Worm (Caenorhabditis elegans) whole organism, L1 larva: ENCODE data around the gene cyp-13A4.

Experiments
- C04F5.9 ChIP-seq: sonication (generic microtip); optimal IDR thresholded peaks from 2 replicates; lab custom pipeline; 2016; ENCODE audit warnings: missing genetic modification characterization, missing compliant biosample characterization
- C34B4.2 ChIP-seq: sonication (generic microtip); optimal IDR thresholded peaks from 2 replicates; lab custom pipeline; 2017; ENCODE audit warnings: mild to moderate bottlenecking, missing genetic modification characterization, missing compliant biosample characterization
- Y116A8C.19 ChIP-seq: sonication (generic microtip); optimal IDR thresholded peaks from 2 replicates; lab custom pipeline; 2016; ENCODE audit warnings: missing compliant biosample characterization, missing genetic modification characterization, borderline replicate concordance
- aha-1 ChIP-seq: fragments of 150-350 bp; optimal IDR thresholded peaks from 2 replicates; lab custom pipeline; 2014; ENCODE audit warnings: missing biosample characterization, missing genetic modification characterization
- aly-2 ChIP-seq: fragments of 150-350 bp; optimal IDR thresholded peaks from 2 replicates; lab custom pipeline; 2014; ENCODE audit warnings: missing biosample characterization, missing genetic modification characterization
- ama-1 ChIP-seq: fragments of 150-350 bp; optimal IDR thresholded peaks from 2 replicates; lab custom pipeline; 2014
- blmp-1 ChIP-seq: fragments of 150-350 bp; optimal IDR thresholded peaks from 2 replicates; lab custom pipeline; 2014; ENCODE audit warnings: missing biosample characterization, missing genetic modification characterization
- ceh-63 ChIP-seq: fragments of 200-800 bp; sonication (Bioruptor generic); optimal IDR thresholded peaks from 2 replicates; lab custom pipeline; 2018; ENCODE audit warnings: mild to moderate bottlenecking, missing genetic modification characterization, missing compliant biosample characterization
- ceh-88 ChIP-seq: fragments of 200-800 bp; sonication (Bioruptor generic); IDR thresholded peaks from 2 replicates; pipeline ENCODE4 v1.3.6; 2022; ENCODE audit warnings: missing genetic modification characterization, missing compliant biosample characterization
- efl-1 ChIP-seq, 4 experiments: fragments of 150-350 bp; optimal IDR thresholded peaks in 3 of 4; peaks in 1 of 4; 1 replicate in 1 of 4; 2 replicates in 3 of 4; lab custom pipeline; 2014; ENCODE audit warnings: missing biosample characterization in 2 of 4, missing genetic modification characterization in 2 of 4, missing genetic modification reagents in 2 of 4
- efl-3 ChIP-seq: fragments of 200-800 bp; sonication (Bioruptor generic); optimal IDR thresholded peaks from 2 replicates; lab custom pipeline; 2018; ENCODE audit warnings: mild to moderate bottlenecking, missing genetic modification characterization, missing compliant biosample characterization
- elt-2 ChIP-seq: sonication (generic microtip); optimal IDR thresholded peaks from 2 replicates; lab custom pipeline; 2016; ENCODE audit warnings: missing genetic modification characterization, mild to moderate bottlenecking, inconsistent platforms, missing compliant biosample characterization, missing genetic modification reagents
- elt-3 ChIP-seq, 6 experiments: fragments of 150-350 bp in 1 of 6; sonication (generic microtip); optimal IDR thresholded peaks; 2 replicates each; lab custom pipeline; 2017 to 2018; ENCODE audit warnings: missing biosample characterization in 6 of 6, missing genetic modification characterization in 6 of 6, inconsistent platforms in 1 of 6
- ets-5 ChIP-seq: fragments of 200-800 bp; sonication (Bioruptor generic); IDR thresholded peaks from 2 replicates; pipeline ENCODE4 v1.3.6; 2022; ENCODE audit warnings: missing genetic modification characterization, missing compliant biosample characterization
- fkh-10 ChIP-seq: sonication (generic microtip); optimal IDR thresholded peaks from 2 replicates; lab custom pipeline; 2017; ENCODE audit warnings: missing biosample characterization, missing genetic modification reagents, missing genetic modification characterization
- fos-1 ChIP-seq: fragments of 150-350 bp; optimal IDR thresholded peaks from 2 replicates; lab custom pipeline; 2014; ENCODE audit warnings: missing biosample characterization, missing genetic modification characterization
- grh-1 ChIP-seq: fragments of 200-800 bp; sonication (Bioruptor generic); IDR thresholded peaks from 2 replicates; pipeline ENCODE4 v1.3.6; 2022; ENCODE audit warnings: missing genetic modification reagents, missing genetic modification characterization, missing compliant biosample characterization
- hlh-17 ChIP-seq: fragments of 200-800 bp; sonication (Bioruptor generic); optimal IDR thresholded peaks from 2 replicates; lab custom pipeline; 2018; ENCODE audit warnings: missing genetic modification characterization, mild to moderate bottlenecking, missing compliant biosample characterization, moderate library complexity, borderline replicate concordance
- hlh-4 ChIP-seq: sonication (generic microtip); optimal IDR thresholded peaks from 2 replicates; lab custom pipeline; 2016; ENCODE audit warnings: mild to moderate bottlenecking, missing genetic modification characterization, missing compliant biosample characterization
- hpl-2 ChIP-seq: fragments of 150-350 bp; optimal IDR thresholded peaks from 2 replicates; lab custom pipeline; 2014; ENCODE audit warnings: missing biosample characterization, missing genetic modification reagents, missing genetic modification characterization
- irx-1 ChIP-seq: sonication (generic microtip); optimal IDR thresholded peaks from 2 replicates; lab custom pipeline; 2016; ENCODE audit warnings: missing genetic modification characterization, missing compliant biosample characterization
- isw-1 ChIP-seq: fragments of 200-800 bp; sonication (Bioruptor generic); IDR thresholded peaks from 2 replicates; pipeline ENCODE4 v1.3.6; 2022; ENCODE audit warnings: missing genetic modification characterization, missing compliant biosample characterization
- lin-13 ChIP-seq: fragments of 150-350 bp; optimal IDR thresholded peaks from 2 replicates; lab custom pipeline; 2014; ENCODE audit warnings: missing biosample characterization, missing genetic modification reagents, missing genetic modification characterization
- lin-14 ChIP-seq: fragments of 200-800 bp; sonication (Bioruptor generic); optimal IDR thresholded peaks from 2 replicates; lab custom pipeline; 2018; ENCODE audit warnings: mild to moderate bottlenecking, missing genetic modification characterization, moderate library complexity, missing compliant biosample characterization
- lin-15B ChIP-seq: fragments of 150-350 bp; sonication (generic microtip); optimal IDR thresholded peaks from 3 replicates; lab custom pipeline; 2014; ENCODE audit warnings: missing biosample characterization, missing genetic modification characterization
- lin-35 ChIP-seq, 2 experiments: fragments of 150-350 bp; optimal IDR thresholded peaks; 2 replicates each; lab custom pipeline; 2014; ENCODE audit warnings: missing biosample characterization in 2 of 2, missing genetic modification characterization in 2 of 2, missing genetic modification reagents in 2 of 2
- lin-39 ChIP-seq: fragments of 150-350 bp; optimal IDR thresholded peaks from 2 replicates; lab custom pipeline; 2014; ENCODE audit warnings: missing biosample characterization, missing genetic modification reagents, missing genetic modification characterization
- lir-3 ChIP-seq: sonication (generic microtip); optimal IDR thresholded peaks from 2 replicates; lab custom pipeline; 2016; ENCODE audit warnings: mild to moderate bottlenecking, missing genetic modification characterization, moderate library complexity, missing compliant biosample characterization; ENCODE audit not compliant: poor library complexity
- lsy-2 ChIP-seq, 2 experiments: fragments of 150-350 bp; optimal IDR thresholded peaks; 2 replicates each; lab custom pipeline; 2014; ENCODE audit warnings: missing biosample characterization in 2 of 2, missing genetic modification characterization in 2 of 2
- mab-9 ChIP-seq: fragments of 200-800 bp; sonication (Bioruptor generic); IDR thresholded peaks from 2 replicates; pipeline ENCODE4 v1.3.6; 2022; ENCODE audit warnings: missing genetic modification reagents, missing genetic modification characterization, missing compliant biosample characterization
- mef-2 ChIP-seq: fragments of 150-350 bp; optimal IDR thresholded peaks from 2 replicates; lab custom pipeline; 2014; ENCODE audit warnings: missing biosample characterization, missing genetic modification characterization
- mep-1 ChIP-seq: fragments of 150-350 bp; optimal IDR thresholded peaks from 2 replicates; lab custom pipeline; 2014; ENCODE audit warnings: missing biosample characterization, missing genetic modification characterization
- nhr-12 ChIP-seq: sonication (generic microtip); optimal IDR thresholded peaks from 2 replicates; lab custom pipeline; 2017; ENCODE audit warnings: missing biosample characterization, missing genetic modification characterization
- nhr-19 ChIP-seq: fragments of 200-800 bp; sonication (Bioruptor generic); conservative IDR thresholded peaks from 2 replicates; pipeline ENCODE4 v1.3.6; 2022; ENCODE audit warnings: missing genetic modification characterization, missing compliant biosample characterization
- nhr-20 ChIP-seq: sonication (generic microtip); optimal IDR thresholded peaks from 2 replicates; lab custom pipeline; 2016; ENCODE audit warnings: mild to moderate bottlenecking, missing genetic modification characterization, missing compliant biosample characterization
- nhr-237 ChIP-seq: fragments of 150-350 bp; optimal IDR thresholded peaks from 2 replicates; lab custom pipeline; 2014; ENCODE audit warnings: missing biosample characterization, missing genetic modification characterization
- nhr-47 ChIP-seq: sonication (generic microtip); optimal IDR thresholded peaks from 2 replicates; lab custom pipeline; 2016; ENCODE audit warnings: mild to moderate bottlenecking, missing genetic modification characterization, moderate library complexity, missing compliant biosample characterization
- nhr-71 ChIP-seq: sonication (generic microtip); optimal IDR thresholded peaks from 2 replicates; lab custom pipeline; 2016; ENCODE audit warnings: mild to moderate bottlenecking, missing genetic modification characterization, moderate library complexity, missing compliant biosample characterization
- nhr-76 ChIP-seq: sonication (generic microtip); optimal IDR thresholded peaks from 2 replicates; lab custom pipeline; 2017; ENCODE audit warnings: missing biosample characterization, missing genetic modification characterization
- nhr-77 ChIP-seq: fragments of 150-350 bp; optimal IDR thresholded peaks from 2 replicates; lab custom pipeline; 2014; ENCODE audit warnings: missing biosample characterization, missing genetic modification characterization
- nhr-84 ChIP-seq: sonication (generic microtip); optimal IDR thresholded peaks from 2 replicates; lab custom pipeline; 2017; ENCODE audit warnings: missing biosample characterization, missing genetic modification characterization
- nhr-85 ChIP-seq: sonication (generic microtip); peaks from one replicate; lab custom pipeline; 2016; ENCODE audit warnings: missing genetic modification characterization, inconsistent platforms, missing compliant biosample characterization
- nhr-90 ChIP-seq: sonication (generic microtip); optimal IDR thresholded peaks from 2 replicates; lab custom pipeline; 2016; ENCODE audit warnings: mild to moderate bottlenecking, missing genetic modification characterization, missing compliant biosample characterization; ENCODE audit not compliant: poor library complexity
- skn-1 ChIP-seq: fragments of 150-350 bp; optimal IDR thresholded peaks from 2 replicates; lab custom pipeline; 2014; ENCODE audit warnings: missing biosample characterization, missing genetic modification characterization
- snpc-4 ChIP-seq: fragments of 150-350 bp; optimal IDR thresholded peaks from 2 replicates; lab custom pipeline; 2014; ENCODE audit warnings: missing biosample characterization, missing genetic modification characterization
- snu-23 ChIP-seq: sonication (generic microtip); optimal IDR thresholded peaks from 2 replicates; lab custom pipeline; 2016; ENCODE audit warnings: missing genetic modification characterization, missing compliant biosample characterization
- sox-4 ChIP-seq: sonication (generic microtip); optimal IDR thresholded peaks from 2 replicates; lab custom pipeline; 2016; ENCODE audit warnings: missing genetic modification characterization, missing compliant biosample characterization
- sup-37 ChIP-seq: fragments of 200-800 bp; sonication (Bioruptor generic); optimal IDR thresholded peaks from 2 replicates; lab custom pipeline; 2018; ENCODE audit warnings: mild to moderate bottlenecking, missing genetic modification characterization, missing compliant biosample characterization
- swsn-7 ChIP-seq: sonication (generic microtip); optimal IDR thresholded peaks from 2 replicates; lab custom pipeline; 2016; ENCODE audit warnings: missing genetic modification characterization, missing compliant biosample characterization
- tbx-2 ChIP-seq: sonication (generic microtip); optimal IDR thresholded peaks from 2 replicates; lab custom pipeline; 2016; ENCODE audit warnings: missing genetic modification characterization, missing compliant biosample characterization
- unc-86 ChIP-seq: sonication (generic microtip); optimal IDR thresholded peaks from 2 replicates; lab custom pipeline; 2016; ENCODE audit warnings: missing genetic modification characterization, missing compliant biosample characterization
- unc-98 ChIP-seq: fragments of 200-800 bp; sonication (Bioruptor generic); IDR thresholded peaks from 2 replicates; pipeline ENCODE4 v1.3.6; 2022; ENCODE audit warnings: missing genetic modification characterization, missing compliant biosample characterization
- zip-4 ChIP-seq: fragments of 200-800 bp; sonication (Bioruptor generic); optimal IDR thresholded peaks from 2 replicates; lab custom pipeline; 2018; ENCODE audit warnings: mild to moderate bottlenecking, missing genetic modification characterization, moderate library complexity, missing compliant biosample characterization

Gene cyp-13A4

ce11 chrII:9753056-9753455 is 44.5 kb downstream of the cyp-13A4 start, which contains the start of gene Y53C12B.7:
Gene Y53C12B.7, minus strand, starts transcription at chrII:9753218.
- TF ChIP-seq tbx-2 (tag; lab: Kevin White, UChicago) (no peak), isw-1 (GFP tag; lab: Robert Waterston, UW) (no peak), ama-1 (lab: Kevin White, UChicago) (no peak), efl-3 (GFP tag; lab: Kevin White, UChicago) (no peak), nhr-20 (tag; lab: Kevin White, UChicago) (peak; percentile 52), hlh-17 (GFP tag; lab: Kevin White, UChicago) (no peak), C04F5.9 (tag; lab: Kevin White, UChicago) (no peak), aly-2 (tag; lab: Kevin White, UChicago) (no peak), nhr-77 (tag; lab: Kevin White, UChicago) (no peak), sox-4 (tag; lab: Kevin White, UChicago) (no peak), mab-9 (GFP tag; lab: Robert Waterston, UW) (no peak), nhr-47 (no peak), nhr-19 (GFP tag; lab: Robert Waterston, UW) (no peak), C34B4.2 (tag; lab: Kevin White, UChicago) (no peak), irx-1 (no peak), lin-13 (GFP tag; lab: Kevin White, UChicago) (no peak), ceh-88 (GFP tag; lab: Robert Waterston, UW) (no peak), hpl-2 (GFP tag; lab: Kevin White, UChicago) (no peak), nhr-90 (tag; lab: Kevin White, UChicago) (no peak), nhr-71 (tag; lab: Kevin White, UChicago) (peak; percentile 7), sup-37 (GFP tag; lab: Kevin White, UChicago) (no peak), lin-15B (tag; lab: Kevin White, UChicago) (no peak), blmp-1 (tag; lab: Kevin White, UChicago) (peak; percentile 43), hlh-4 (tag; lab: Kevin White, UChicago) (no peak), snu-23 (GFP tag; lab: Kevin White, UChicago) (no peak), nhr-76 (no peak), grh-1 (GFP tag; lab: Robert Waterston, UW) (no peak), lin-14 (GFP tag; lab: Kevin White, UChicago) (peak; percentile 49), nhr-84 (tag; lab: Kevin White, UChicago) (no peak), fos-1 (tag; lab: Kevin White, UChicago) (no peak), elt-3 (tag; optimal IDR thresholded peaks at IDR 0.05; lab: Kevin White, UChicago) (peak in 2 of 6 experiments; percentile 61 to 81), mep-1 (tag; lab: Kevin White, UChicago) (no peak), ceh-63 (GFP tag; lab: Kevin White, UChicago) (no peak), snpc-4 (tag; lab: Kevin White, UChicago) (no peak), unc-86 (no peak), nhr-85 (tag; lab: Kevin White, UChicago) (no peak), lin-39 (tag; lab: Kevin White, UChicago) (no peak), lsy-2 (tag; optimal IDR thresholded peaks at IDR 0.05; lab: Kevin White, UChicago) (no peak), lir-3 (tag; lab: Kevin White, UChicago) (no peak), nhr-237 (tag; lab: Kevin White, UChicago) (no peak), efl-1 (optimal IDR thresholded peaks at IDR 0.05; lab: Kevin White, UChicago) (no peak), efl-1 (GFP tag; optimal IDR thresholded peaks at IDR 0.05 in 1 of 2; lab: Kevin White, UChicago) (no peak)

ce11 chrII:9752278-9752677 is 45.3 kb downstream of the cyp-13A4 start:
- TF ChIP-seq swsn-7 (no peak), C34B4.2 (tag; lab: Kevin White, UChicago) (no peak), nhr-12 (tag; lab: Kevin White, UChicago) (no peak), irx-1 (no peak), skn-1 (tag; lab: Kevin White, UChicago) (no peak), Y116A8C.19 (tag; lab: Kevin White, UChicago) (no peak), zip-4 (GFP tag; lab: Kevin White, UChicago) (no peak), mef-2 (tag; lab: Kevin White, UChicago) (no peak), elt-2 (tag; lab: Kevin White, UChicago) (no peak), aha-1 (tag; lab: Kevin White, UChicago) (no peak), fos-1 (tag; lab: Kevin White, UChicago) (no peak), ets-5 (GFP tag; lab: Robert Waterston, UW) (no peak), unc-98 (GFP tag; lab: Robert Waterston, UW) (no peak), lin-35 (GFP tag; optimal IDR thresholded peaks at IDR 0.05; lab: Kevin White, UChicago) (peak in 1 of 2 experiments; percentile 27), nhr-19 (GFP tag; lab: Robert Waterston, UW) (peak; percentile 40), fkh-10 (GFP tag; lab: Kevin White, UChicago) (no peak), elt-3 (tag; optimal IDR thresholded peaks at IDR 0.05; lab: Kevin White, UChicago) (peak in 4 of 6 experiments; percentile 32 to 86 (median 74)), mab-9 (GFP tag; lab: Robert Waterston, UW) (no peak), lin-39 (tag; lab: Kevin White, UChicago) (no peak)
